Fruit fly (Drosophila melanogaster): ENCODE measurements around the gene CG13318.

- no peak for TF ChIP-seq pb (GFP tag; optimal IDR thresholded peaks at IDR 0.05)
- TF ChIP-seq slou (GFP tag; optimal IDR thresholded peaks at IDR 0.05): no peak
- no peak for TF ChIP-seq CG11085 (GFP tag; IDR thresholded peaks at IDR 0.05)
- TF ChIP-seq CG8765 (GFP tag; IDR thresholded peaks at IDR 0.05): no peak
- no peak for TF ChIP-seq CG15514 (GFP tag; optimal IDR thresholded peaks at IDR 0.05)
- TF ChIP-seq fd3F (GFP tag; optimal IDR thresholded peaks at IDR 0.05): no peak
Observed at dm6 chr3R:8787538-8788282, 15.2 kb upstream of the CG13318 start.

All from whole organism, embryonic.